Worm (Caenorhabditis elegans): ENCODE data around the gene R12B2.3.

R12B2.3 gene

ce11 chrIII:5843662-5844061 is 38.3 kb downstream of the R12B2.3 start:
- no peak for TF ChIP-seq F57C9.4 (tag; optimal IDR thresholded peaks at IDR 0.05)
- TF ChIP-seq zfh-2 (GFP tag; conservative IDR thresholded peaks at IDR 0.05): peak; percentile 39; the same call in 1 of the 2 replicates
- TF ChIP-seq F52B5.7 (tag; optimal IDR thresholded peaks at IDR 0.05): no peak

- no peak for TF ChIP-seq nhr-120 (GFP tag; IDR thresholded peaks at IDR 0.05)
- TF ChIP-seq Y95B8A.8 (GFP tag; IDR thresholded peaks at IDR 0.05): no peak
- peak; percentile 24 for TF ChIP-seq attf-5 (GFP tag; optimal IDR thresholded peaks at IDR 0.05)
- no peak for TF ChIP-seq C06A6.2 (GFP tag; conservative IDR thresholded peaks at IDR 0.05)
- TF ChIP-seq snpc-3.4 (tag; optimal IDR thresholded peaks at IDR 0.05): no peak
- no peak for TF ChIP-seq efl-1 (GFP tag; optimal IDR thresholded peaks at IDR 0.05)
- TF ChIP-seq T26A5.8 (tag; optimal IDR thresholded peaks at IDR 0.05): no peak
- TF ChIP-seq F37B4.10 (GFP tag; IDR thresholded peaks at IDR 0.05): no peak
- no peak for TF ChIP-seq dox-1 (GFP tag; IDR thresholded peaks at IDR 0.05)
- no peak for TF ChIP-seq F49E8.2 (tag; optimal IDR thresholded peaks at IDR 0.05; ENCODE audit: insufficient read depth)
- no peak for TF ChIP-seq C17E4.6 (GFP tag; IDR thresholded peaks at IDR 0.05)
- TF ChIP-seq lir-1 (GFP tag; conservative IDR thresholded peaks at IDR 0.05): no peak
- no peak for TF ChIP-seq F23B12.7 (tag; optimal IDR thresholded peaks at IDR 0.05; ENCODE audit: insufficient read depth)
- TF ChIP-seq bed-1 (GFP tag; IDR thresholded peaks at IDR 0.05): no peak
- peak; percentile 72 for TF ChIP-seq zfh-2 (GFP tag; conservative IDR thresholded peaks at IDR 0.05)
- TF ChIP-seq lin-40 (tag; optimal IDR thresholded peaks at IDR 0.05): peak; percentile 59
- TF ChIP-seq ztf-26 (tag; optimal IDR thresholded peaks at IDR 0.05): no peak
- no peak for TF ChIP-seq cebp-1 (GFP tag; IDR thresholded peaks at IDR 0.05)
- TF ChIP-seq cebp-1 (tag; optimal IDR thresholded peaks at IDR 0.05): peak; percentile 59
- TF ChIP-seq K12H6.12 (tag; optimal IDR thresholded peaks at IDR 0.05): peak; percentile 67
- TF ChIP-seq xnd-1 (tag; optimal IDR thresholded peaks at IDR 0.05): no peak
- TF ChIP-seq rec-8 (tag; optimal IDR thresholded peaks at IDR 0.05): no peak
- TF ChIP-seq ceh-27 (GFP tag; optimal IDR thresholded peaks at IDR 0.05): peak; percentile 27
- peak; percentile 19 for TF ChIP-seq somi-1 (GFP tag; optimal IDR thresholded peaks at IDR 0.05)
- TF ChIP-seq mes-4 (tag; optimal IDR thresholded peaks at IDR 0.05): no peak
- TF ChIP-seq ztf-6 (GFP tag; IDR thresholded peaks at IDR 0.05): no peak
- 0 out of 2 replicates have a peak, but pooled peaks have one; percentile 17 for TF ChIP-seq pbrm-1 (GFP tag; IDR thresholded peaks at IDR 0.05)
- TF ChIP-seq gei-17 (GFP tag; optimal IDR thresholded peaks at IDR 0.05): no peak
- TF ChIP-seq D2030.7 (GFP tag; IDR thresholded peaks at IDR 0.05): no peak
- no peak for TF ChIP-seq ztf-25 (GFP tag; IDR thresholded peaks at IDR 0.05)
- no peak for TF ChIP-seq F55B11.4 (tag; optimal IDR thresholded peaks at IDR 0.05; ENCODE audit: borderline replicate concordance, insufficient read depth)
- no peak for TF ChIP-seq ceh-91 (GFP tag; IDR thresholded peaks at IDR 0.05)
- no peak for TF ChIP-seq snpc-1.1 (tag; optimal IDR thresholded peaks at IDR 0.05; ENCODE audit: insufficient read depth)
- peak; percentile 45; the same call in 1 of the 2 replicates for TF ChIP-seq hmg-1.2 (GFP tag; IDR thresholded peaks at IDR 0.05)
- TF ChIP-seq snpc-4 (GFP tag; optimal IDR thresholded peaks at IDR 0.05): no peak
- TF ChIP-seq snpc-4 (tag; optimal IDR thresholded peaks at IDR 0.05): peak in 1 of 4 experiments; percentile 16
- TF ChIP-seq lin-35 (GFP tag; optimal IDR thresholded peaks at IDR 0.05): peak in 1 of 3 experiments; percentile 63
Observed at ce11 chrIII:5845483-5845882, 40.1 kb downstream of the R12B2.3 start.

Data from whole organism, young adult.